Worm (Caenorhabditis elegans): ENCODE results near the gene mep-1.

DNA sequence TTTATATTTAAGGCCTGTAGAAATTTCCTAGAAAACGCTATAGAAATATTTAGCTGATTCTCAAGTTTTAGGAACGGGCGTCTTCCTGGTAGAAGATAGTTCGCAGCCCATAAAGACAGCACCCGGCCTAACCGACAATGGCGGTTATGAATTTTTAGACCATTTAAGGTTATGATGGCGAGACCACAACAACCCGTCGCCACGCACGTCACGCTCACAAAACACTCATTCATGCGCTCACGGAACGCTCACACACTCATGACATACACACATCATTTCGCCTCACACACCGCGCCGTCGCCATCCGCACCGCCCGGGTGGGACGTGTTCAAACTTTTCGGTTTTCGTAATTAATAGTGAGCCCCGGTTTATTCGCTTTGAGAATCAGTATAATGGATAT, 757 bp upstream of the mep-1 start:
- TF ChIP-seq hlh-17 (GFP tag; optimal IDR thresholded peaks at IDR 0.05; ENCODE audit: borderline replicate concordance) = no peak
- TF ChIP-seq lir-3 (tag; optimal IDR thresholded peaks at IDR 0.05; ENCODE audit: poor library complexity) = no peak
- no peak for TF ChIP-seq Y116A8C.19 (tag; optimal IDR thresholded peaks at IDR 0.05; ENCODE audit: borderline replicate concordance)
- no peak for TF ChIP-seq irx-1 (tag; optimal IDR thresholded peaks at IDR 0.05)
- no peak for TF ChIP-seq F16B12.6 (tag; optimal IDR thresholded peaks at IDR 0.05)
- TF ChIP-seq egl-13 (tag; optimal IDR thresholded peaks at IDR 0.05) = no peak
- no peak for TF ChIP-seq fkh-4 (tag; optimal IDR thresholded peaks at IDR 0.05; ENCODE audit: borderline replicate concordance)
- TF ChIP-seq ztf-4 (tag; optimal IDR thresholded peaks at IDR 0.05) = no peak

Data from whole organism, L1 larva.